Fruit fly (Drosophila melanogaster): ENCODE results near the gene CG14207.

The CG14207 gene

dm6 chrX:19604997-19605396 is at the start of gene CG14207:
Gene CG14207, plus strand, starts transcription at chrX:19605199.
- TF ChIP-seq noc (tag; optimal IDR thresholded peaks at IDR 0.05): peak; percentile 44

DNA sequence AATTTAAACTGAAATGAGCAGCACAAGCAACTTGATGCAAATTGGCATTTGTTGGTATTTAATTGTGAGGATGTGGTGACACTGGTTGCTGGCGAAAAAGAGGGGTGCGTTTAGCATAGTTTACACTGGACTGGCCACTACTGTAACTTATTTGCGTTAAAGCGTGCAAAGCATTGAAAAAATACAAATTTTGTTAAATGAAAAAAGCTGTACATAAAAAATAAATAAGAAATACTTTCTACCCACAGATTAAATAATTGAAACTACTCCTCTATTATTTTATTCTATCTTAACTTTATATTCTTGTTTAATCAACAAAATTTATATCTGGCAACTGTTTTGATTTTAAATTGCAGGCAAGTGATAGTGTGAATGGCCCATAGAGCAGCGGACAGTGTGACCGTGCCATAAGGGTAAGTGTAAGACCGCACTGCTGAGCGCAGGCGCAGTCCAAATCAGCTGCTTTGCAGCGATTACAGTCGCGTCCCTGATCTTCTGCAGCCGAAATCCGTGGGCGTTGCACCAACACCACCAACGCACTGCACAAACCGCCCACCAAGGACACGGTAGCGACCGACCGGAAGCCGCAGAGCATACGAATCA is 39.2 kb upstream of the CG14207 start, which contains the start of the genes Grip84 and car:
Gene Grip84 (minus strand): TSS at position 51 of the 603 bp plus-strand sequence.
Gene car (plus strand): TSS at position 306 of the 603 bp plus-strand sequence.
- no peak for TF ChIP-seq noc (tag; optimal IDR thresholded peaks at IDR 0.05)

dm6 chrX:19573687-19574086 is 31.3 kb upstream of the CG14207 start:
- no peak for TF ChIP-seq noc (tag; optimal IDR thresholded peaks at IDR 0.05)

- TF ChIP-seq noc (tag; optimal IDR thresholded peaks at IDR 0.05): no peak
Measured at dm6 chrX:19577940-19578632, 26.9 kb upstream of the CG14207 start.

dm6 chrX:19578908-19579647 is 25.9 kb upstream of the CG14207 start:
- TF ChIP-seq noc (tag; optimal IDR thresholded peaks at IDR 0.05): no peak

DNA sequence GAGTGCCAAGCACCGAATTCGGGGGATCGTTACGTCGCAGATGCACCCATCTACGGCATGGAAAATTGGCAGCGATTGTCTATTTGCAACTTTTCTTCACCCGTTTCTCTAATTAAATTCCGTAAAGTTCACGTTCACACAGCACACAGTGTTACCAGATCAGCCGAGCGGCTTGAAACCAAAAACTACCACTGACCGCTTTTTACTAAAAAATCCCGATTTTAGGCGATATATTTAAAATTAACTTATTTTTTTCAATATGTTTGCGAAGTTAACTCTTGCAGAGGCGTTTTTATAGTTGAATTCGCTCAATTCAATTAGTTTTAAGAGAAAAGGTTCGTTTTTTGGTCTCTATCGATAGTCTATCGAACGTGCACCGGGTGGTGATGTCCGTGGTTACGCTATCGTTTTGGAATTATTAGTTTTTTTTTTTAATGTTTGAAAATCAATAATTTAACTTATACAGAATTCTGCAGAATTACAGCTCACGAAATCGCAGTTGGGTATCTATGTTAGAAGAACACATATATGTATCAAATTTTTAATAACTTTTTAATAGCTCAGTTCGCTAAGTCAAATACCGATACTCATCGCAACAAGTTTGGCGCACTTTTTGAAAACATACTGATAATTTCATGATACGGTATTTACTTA is 25.2 kb upstream of the CG14207 start, which contains the start of gene Tao:
Gene Tao (minus strand): TSS at position 153 of the 654 bp plus-strand sequence.
- TF ChIP-seq noc (tag; optimal IDR thresholded peaks at IDR 0.05): no peak

- TF ChIP-seq noc (tag; optimal IDR thresholded peaks at IDR 0.05): no peak
Measured at dm6 chrX:19581881-19582280, 23.1 kb upstream of the CG14207 start, which contains the start of gene CG14218. Gene CG14218, minus strand, starts transcription at chrX:19581981.

DNA sequence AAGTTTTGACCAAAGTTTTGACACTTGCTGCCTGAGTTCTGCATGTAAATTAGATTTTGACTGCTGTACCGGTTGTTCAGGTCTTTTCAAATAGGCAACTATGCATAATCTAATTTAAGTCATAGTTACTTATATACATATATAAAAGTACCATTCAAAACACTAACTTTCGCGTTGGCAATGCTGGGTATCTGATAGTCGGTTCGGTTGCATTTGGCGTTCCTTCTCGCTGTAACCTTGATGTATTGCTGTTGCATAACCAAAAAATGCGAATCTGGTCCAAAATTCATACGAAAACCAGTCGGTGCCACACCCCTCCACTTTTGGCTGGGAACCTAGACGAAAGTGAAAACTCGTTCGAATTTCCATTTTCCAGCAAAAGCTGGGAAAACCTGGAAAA is 22.3 kb upstream of the CG14207 start:
- TF ChIP-seq noc (tag; optimal IDR thresholded peaks at IDR 0.05): no peak

DNA sequence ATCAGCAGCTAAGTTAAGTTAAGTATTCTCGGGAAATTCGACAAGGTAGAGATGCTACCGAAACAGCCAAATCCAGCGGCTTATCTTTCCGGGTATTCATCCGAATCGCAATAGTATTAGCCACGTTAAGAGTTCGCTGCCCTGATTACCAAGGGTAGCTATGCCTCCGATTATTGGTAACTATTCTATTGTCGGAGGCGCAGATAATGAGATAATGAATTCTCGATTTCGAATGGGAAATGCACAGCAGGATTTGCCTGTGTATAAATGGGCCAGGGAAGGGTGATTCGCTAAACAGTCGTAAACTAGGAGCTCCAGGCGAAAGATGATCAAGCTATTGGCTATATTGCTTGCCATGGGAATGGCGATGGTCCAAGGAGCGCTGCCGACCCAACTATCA is 21.7 kb upstream of the CG14207 start, which contains the start of gene CG14204:
Gene CG14204 (plus strand): TSS at position 301 of the 400 bp plus-strand sequence.
- TF ChIP-seq noc (tag; optimal IDR thresholded peaks at IDR 0.05): no peak

DNA sequence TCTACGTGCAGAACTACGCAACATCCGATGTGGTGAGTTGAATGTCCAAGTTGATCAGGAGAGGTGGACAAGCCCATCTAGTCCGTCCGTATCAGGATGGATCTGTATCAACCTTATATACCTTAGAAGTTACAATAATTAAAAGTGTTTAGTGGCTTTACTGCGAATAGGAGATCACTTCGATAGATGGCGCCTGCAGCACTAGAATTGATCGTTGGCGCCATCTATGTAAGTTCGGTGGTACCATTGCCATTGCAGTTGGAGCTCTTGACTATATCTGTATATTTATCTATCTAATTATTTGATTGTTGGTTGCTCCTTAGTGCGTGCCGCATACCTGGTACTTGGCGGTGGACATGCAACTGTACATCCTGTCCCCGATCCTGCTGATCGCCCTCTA is 19.9 kb upstream of the CG14207 start:
- TF ChIP-seq noc (tag; optimal IDR thresholded peaks at IDR 0.05): no peak

dm6 chrX:19590070-19590469 is 14.9 kb upstream of the CG14207 start, which contains the start of gene CG14219:
Gene CG14219, minus strand, starts transcription at chrX:19590170.
- TF ChIP-seq noc (tag; optimal IDR thresholded peaks at IDR 0.05): no peak

dm6 chrX:19590579-19590978 is 14.4 kb upstream of the CG14207 start:
- TF ChIP-seq noc (tag; optimal IDR thresholded peaks at IDR 0.05): no peak

DNA sequence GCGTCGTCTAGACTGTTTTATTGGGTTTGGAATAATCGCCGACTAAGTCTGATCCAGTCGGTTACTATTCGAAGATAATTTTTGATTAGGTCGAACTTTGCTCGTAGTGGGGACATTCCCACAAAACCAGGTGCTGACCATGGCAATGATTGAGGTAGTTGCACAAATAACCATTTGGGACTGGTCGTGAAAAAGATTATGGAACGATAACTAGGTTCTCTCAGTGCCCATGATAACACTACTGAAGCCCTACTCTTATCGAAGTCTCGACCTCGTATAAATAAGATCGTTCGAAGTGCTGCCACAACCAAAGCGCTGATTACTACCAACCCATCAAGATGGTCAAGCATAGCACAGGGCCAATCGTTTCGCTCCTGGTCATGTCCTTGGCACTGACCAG is 12.7 kb upstream of the CG14207 start, which contains the start of gene CG14205:
Gene CG14205 (plus strand): TSS at position 301 of the 400 bp plus-strand sequence.
- TF ChIP-seq noc (tag; optimal IDR thresholded peaks at IDR 0.05): no peak

- TF ChIP-seq noc (tag; optimal IDR thresholded peaks at IDR 0.05): no peak
Measured at dm6 chrX:19595862-19596261, 9.1 kb upstream of the CG14207 start.

DNA sequence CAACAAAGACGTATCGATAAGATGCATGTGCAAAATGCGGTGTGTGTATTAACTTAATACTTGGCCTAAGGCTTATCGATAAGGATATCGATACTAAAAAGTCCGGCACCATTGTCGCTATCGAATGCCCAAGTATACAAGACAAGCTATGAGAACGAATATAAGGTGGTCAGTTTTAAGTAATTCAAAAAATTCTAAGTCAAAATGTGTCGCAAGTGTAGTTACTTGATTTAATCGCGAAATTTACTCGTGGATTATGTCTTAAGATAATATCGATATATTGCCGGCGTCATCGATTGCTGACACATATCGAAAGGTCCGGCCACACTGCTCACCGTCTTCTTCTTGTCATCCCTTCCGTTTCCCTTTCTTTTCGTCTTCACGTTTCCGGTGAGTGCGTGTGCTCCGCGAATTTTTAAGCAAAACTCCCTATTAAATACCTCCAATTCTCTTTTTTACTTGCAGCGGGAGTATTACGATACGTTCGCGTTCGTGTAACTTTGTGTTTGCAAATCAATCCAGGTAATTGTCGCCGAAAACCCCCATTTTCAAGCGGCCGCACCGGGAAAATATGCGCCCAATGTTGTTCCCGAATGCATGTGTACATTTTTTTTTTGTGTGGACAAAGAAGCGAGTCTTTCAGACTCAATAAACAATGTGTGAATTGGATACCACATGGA is 7.2 kb upstream of the CG14207 start, which contains the start of gene RpS10b:
Gene RpS10b (plus strand): TSS at position 348 of the 680 bp plus-strand sequence.
- TF ChIP-seq noc (tag; optimal IDR thresholded peaks at IDR 0.05): peak; percentile 74

All from whole organism, larva.